Fruit fly (Drosophila melanogaster) whole organism, embryonic: ENCODE results near the gene IntS10.

Experiments
- CG11247 ChIP-seq: fragments of 200-800 bp; sonication (Bioruptor generic); IDR thresholded peaks from 2 replicates; pipeline ENCODE4 v1.3.6; 2022; ENCODE audit warnings: missing biosample characterization, missing genetic modification characterization
- CG12236 ChIP-seq: fragments of 200-800 bp; sonication (Bioruptor generic); optimal IDR thresholded peaks from 2 replicates; lab custom pipeline; 2016; ENCODE audit warnings: missing biosample characterization, missing genetic modification characterization
- CG17186 ChIP-seq: fragments of 200-800 bp; sonication (Bioruptor generic); optimal IDR thresholded peaks from 3 replicates; lab custom pipeline; 2017; ENCODE audit warnings: missing biosample characterization, missing genetic modification reagents, missing genetic modification characterization
- CG17568 ChIP-seq: fragments of 200-800 bp; sonication (Bioruptor generic); optimal IDR thresholded peaks from 2 replicates; lab custom pipeline; 2018; ENCODE audit warnings: missing biosample characterization, mild to moderate bottlenecking, missing genetic modification characterization, moderate library complexity
- CG18764 ChIP-seq: fragments of 200-800 bp; sonication (Bioruptor generic); optimal IDR thresholded peaks from 3 replicates; lab custom pipeline; 2016; ENCODE audit warnings: missing biosample characterization, missing genetic modification characterization
- CG34224 ChIP-seq: fragments of 200-800 bp; sonication (Bioruptor generic); IDR thresholded peaks from 3 replicates; pipeline ENCODE4 v1.3.6; 2022; ENCODE audit warnings: missing biosample characterization, missing genetic modification characterization; ENCODE audit not compliant: partially characterized antibody
- CG4404 ChIP-seq: fragments of 200-800 bp; sonication (Bioruptor generic); IDR thresholded peaks from 2 replicates; pipeline ENCODE4 v1.3.6; 2022; ENCODE audit warnings: missing biosample characterization, missing genetic modification characterization
- CG6254 ChIP-seq: fragments of 200-800 bp; sonication (Bioruptor generic); optimal IDR thresholded peaks from 3 replicates; lab custom pipeline; 2017; ENCODE audit warnings: mild to moderate bottlenecking, missing biosample characterization, missing genetic modification reagents, missing genetic modification characterization
- CG7357 ChIP-seq: fragments of 200-800 bp; sonication (Bioruptor generic); IDR thresholded peaks from 3 replicates; pipeline ENCODE4 v1.3.6; 2022; ENCODE audit warnings: missing biosample characterization, missing genetic modification characterization
- CG7745 ChIP-seq: fragments of 200-800 bp; sonication (Bioruptor generic); optimal IDR thresholded peaks from 2 replicates; lab custom pipeline; 2018; ENCODE audit warnings: missing biosample characterization, mild to moderate bottlenecking, missing genetic modification characterization, moderate library complexity
- CG7839 ChIP-seq: fragments of 200-800 bp; sonication (Bioruptor generic); optimal IDR thresholded peaks from 3 replicates; lab custom pipeline; 2018; ENCODE audit warnings: missing biosample characterization, mild to moderate bottlenecking, missing genetic modification characterization, moderate library complexity
- CG7963 ChIP-seq: fragments of 200-800 bp; sonication (Bioruptor generic); IDR thresholded peaks from 3 replicates; pipeline ENCODE4 v1.3.6; 2022; ENCODE audit warnings: missing biosample characterization, missing genetic modification characterization; ENCODE audit not compliant: partially characterized antibody
- CG7987 ChIP-seq: fragments of 200-800 bp; sonication (Bioruptor generic); optimal IDR thresholded peaks from 2 replicates; lab custom pipeline; 2018; ENCODE audit warnings: missing biosample characterization, mild to moderate bottlenecking, missing genetic modification characterization, moderate library complexity
- CG8388 ChIP-seq: fragments of 200-800 bp; sonication (Bioruptor generic); optimal IDR thresholded peaks from 2 replicates; lab custom pipeline; 2019; ENCODE audit warnings: missing biosample characterization, mild to moderate bottlenecking, missing genetic modification characterization, moderate library complexity
- CG8478 ChIP-seq: fragments of >200 bp; optimal IDR thresholded peaks from 2 replicates; lab custom pipeline; 2018
- CG8924 ChIP-seq: fragments of 200-800 bp; optimal IDR thresholded peaks from 3 replicates; lab custom pipeline; 2019; ENCODE audit warnings: missing biosample characterization, mild to moderate bottlenecking, missing genetic modification characterization, moderate library complexity
- CG9609 ChIP-seq: fragments of 200-800 bp; sonication (Bioruptor generic); optimal IDR thresholded peaks from 3 replicates; lab custom pipeline; 2016; ENCODE audit warnings: missing biosample characterization, missing genetic modification characterization
- Dad ChIP-seq: fragments of 200-800 bp; sonication (Bioruptor generic); optimal IDR thresholded peaks from 3 replicates; lab custom pipeline; 2016; ENCODE audit warnings: missing biosample characterization, missing genetic modification characterization
- Drgx ChIP-seq: fragments of 200-800 bp; sonication (Bioruptor generic); IDR thresholded peaks from 2 replicates; pipeline ENCODE4 v1.3.6; 2022; ENCODE audit warnings: missing biosample characterization, missing genetic modification characterization
- Ets97D ChIP-seq: fragments of 200-800 bp; sonication (Bioruptor generic); optimal IDR thresholded peaks from 3 replicates; lab custom pipeline; 2016; ENCODE audit warnings: missing biosample characterization, missing genetic modification characterization
- Fer2 ChIP-seq: fragments of 200-800 bp; sonication (Bioruptor generic); optimal IDR thresholded peaks from 2 replicates; lab custom pipeline; 2018; ENCODE audit warnings: missing biosample characterization, mild to moderate bottlenecking, missing genetic modification characterization, moderate library complexity
- HHEX ChIP-seq: fragments of 200-800 bp; sonication (Bioruptor generic); optimal IDR thresholded peaks from 3 replicates; lab custom pipeline; 2017; ENCODE audit warnings: missing biosample characterization, mild to moderate bottlenecking, missing genetic modification characterization, missing genetic modification reagents
- HLH3B ChIP-seq: fragments of 200-800 bp; sonication (Bioruptor generic); IDR thresholded peaks from 2 replicates; pipeline ENCODE4 v1.3.6; 2022; ENCODE audit warnings: missing biosample characterization, missing genetic modification characterization
- Hand ChIP-seq: fragments of 200-800 bp; sonication (Bioruptor generic); optimal IDR thresholded peaks from 2 replicates; lab custom pipeline; 2017; ENCODE audit warnings: mild to moderate bottlenecking, missing biosample characterization, missing genetic modification reagents, missing genetic modification characterization
- Hey ChIP-seq: fragments of 200-800 bp; sonication (Bioruptor generic); optimal IDR thresholded peaks from 3 replicates; lab custom pipeline; 2018; ENCODE audit warnings: missing biosample characterization, mild to moderate bottlenecking, missing genetic modification characterization
- Nf-YC ChIP-seq: fragments of 200-800 bp; optimal IDR thresholded peaks from 3 replicates; lab custom pipeline; 2019; ENCODE audit warnings: missing biosample characterization, mild to moderate bottlenecking, missing genetic modification characterization, moderate library complexity
- PHDP ChIP-seq: fragments of 200-800 bp; sonication (Bioruptor generic); optimal IDR thresholded peaks from 3 replicates; lab custom pipeline; 2018; ENCODE audit warnings: missing biosample characterization, mild to moderate bottlenecking, missing genetic modification characterization, moderate library complexity
- Scr ChIP-seq: fragments of 200-800 bp; sonication (Bioruptor generic); IDR thresholded peaks from 2 replicates; pipeline ENCODE4 v1.3.6; 2022; ENCODE audit warnings: missing biosample characterization, missing genetic modification characterization; ENCODE audit not compliant: partially characterized antibody
- Spps ChIP-seq: fragments of 200-800 bp; sonication (Bioruptor generic); optimal IDR thresholded peaks from 2 replicates; lab custom pipeline; 2018; ENCODE audit warnings: missing biosample characterization, mild to moderate bottlenecking, missing genetic modification characterization
- Ssrp ChIP-seq: fragments of 200-800 bp; sonication (Bioruptor generic); optimal IDR thresholded peaks from 2 replicates; lab custom pipeline; 2018; ENCODE audit warnings: missing biosample characterization, mild to moderate bottlenecking, missing genetic modification characterization, moderate library complexity
- Taf1 ChIP-seq: fragments of 200-800 bp; sonication (Bioruptor generic); IDR thresholded peaks from 2 replicates; pipeline ENCODE4 v1.3.6; 2022; ENCODE audit warnings: missing biosample characterization, missing genetic modification characterization
- Xrp1 ChIP-seq: fragments of 200-800 bp; sonication (Bioruptor generic); IDR thresholded peaks from 2 replicates; pipeline ENCODE4 v1.3.6; 2022; ENCODE audit warnings: missing biosample characterization, missing genetic modification characterization
- al ChIP-seq: fragments of 200-800 bp; sonication (Bioruptor generic); IDR thresholded peaks from 2 replicates; pipeline ENCODE4 v1.3.6; 2022; ENCODE audit warnings: missing biosample characterization, missing genetic modification characterization
- bigmax ChIP-seq: fragments of 200-800 bp; sonication (Bioruptor generic); optimal IDR thresholded peaks from 2 replicates; lab custom pipeline; 2018; ENCODE audit warnings: missing biosample characterization, mild to moderate bottlenecking, missing genetic modification characterization
- cato ChIP-seq: fragments of 200-800 bp; sonication (Bioruptor generic); optimal IDR thresholded peaks from 2 replicates; lab custom pipeline; 2016; ENCODE audit warnings: missing biosample characterization, missing genetic modification characterization, borderline replicate concordance
- chif ChIP-seq, 2 experiments: fragments of 200-800 bp; sonication (Bioruptor generic); optimal IDR thresholded peaks; 3 replicates each; lab custom pipeline; 2016; ENCODE audit warnings: missing biosample characterization in 2 of 2, missing genetic modification characterization in 2 of 2
- esg ChIP-seq: fragments of 200-800 bp; sonication (Bioruptor generic); conservative IDR thresholded peaks from 2 replicates; pipeline ENCODE4 v1.3.6; 2022; ENCODE audit warnings: missing biosample characterization, missing genetic modification characterization
- fru ChIP-seq: fragments of >200 bp; optimal IDR thresholded peaks from 2 replicates; lab custom pipeline; 2017
- grn ChIP-seq: fragments of 200-800 bp; sonication (Bioruptor generic); optimal IDR thresholded peaks from 3 replicates; lab custom pipeline; 2017; ENCODE audit warnings: missing biosample characterization, missing genetic modification characterization
- gsb-n ChIP-seq: fragments of 200-800 bp; sonication (Bioruptor generic); optimal IDR thresholded peaks from 3 replicates; lab custom pipeline; 2018; ENCODE audit warnings: missing biosample characterization, mild to moderate bottlenecking, missing genetic modification characterization
- lilli ChIP-seq: fragments of 200-800 bp; sonication (Bioruptor generic); optimal IDR thresholded peaks from 3 replicates; lab custom pipeline; 2016; ENCODE audit warnings: missing biosample characterization, missing genetic modification characterization
- nom ChIP-seq: fragments of 200-800 bp; sonication (Bioruptor generic); optimal IDR thresholded peaks from 2 replicates; lab custom pipeline; 2017; ENCODE audit warnings: missing biosample characterization, missing genetic modification characterization, mild to moderate bottlenecking, moderate library complexity, missing genetic modification reagents
- otp ChIP-seq: fragments of 200-800 bp; sonication (Bioruptor generic); IDR thresholded peaks from 3 replicates; pipeline ENCODE4, ENCODE4 v1.3.6; 2022; ENCODE audit warnings: missing biosample characterization, missing genetic modification characterization
- p53 ChIP-seq: fragments of 200-800 bp; sonication (Bioruptor generic); optimal IDR thresholded peaks from 2 replicates; lab custom pipeline; 2016; ENCODE audit warnings: missing biosample characterization, missing genetic modification characterization
- pfk ChIP-seq: fragments of 200-800 bp; sonication (Bioruptor generic); optimal IDR thresholded peaks from 2 replicates; lab custom pipeline; 2018; ENCODE audit warnings: missing biosample characterization, mild to moderate bottlenecking, missing genetic modification characterization, moderate library complexity
- sens-2 ChIP-seq: fragments of 200-800 bp; sonication (Bioruptor generic); IDR thresholded peaks from 2 replicates; pipeline ENCODE4 v1.3.6; 2022; ENCODE audit warnings: missing biosample characterization, missing genetic modification characterization
- slou ChIP-seq: fragments of 200-800 bp; sonication (Bioruptor generic); optimal IDR thresholded peaks from 3 replicates; lab custom pipeline; 2016; ENCODE audit warnings: missing biosample characterization, missing genetic modification characterization
- sqz ChIP-seq: fragments of 200-800 bp; sonication (Bioruptor generic); optimal IDR thresholded peaks from 3 replicates; lab custom pipeline; 2018; ENCODE audit warnings: missing biosample characterization, mild to moderate bottlenecking, missing genetic modification characterization
- tll ChIP-seq, 2 experiments: fragments of 200-800 bp in 1 of 2; fragments of >200 bp in 1 of 2; sonication (Bioruptor generic) in 1 of 2; optimal IDR thresholded peaks; 2 replicates each; lab custom pipeline; 2017 to 2019; ENCODE audit warnings: missing biosample characterization in 2 of 2, missing genetic modification characterization in 2 of 2, mild to moderate bottlenecking in 1 of 2, moderate library complexity in 1 of 2
- toy ChIP-seq: fragments of 200-800 bp; sonication (Bioruptor generic); IDR thresholded peaks from 2 replicates; pipeline ENCODE4 v1.3.6; 2022; ENCODE audit warnings: missing biosample characterization, missing genetic modification characterization
- wdn ChIP-seq: fragments of 200-800 bp; sonication (Bioruptor generic); IDR thresholded peaks from 2 replicates; pipeline ENCODE4 v1.3.6; 2022; ENCODE audit warnings: missing biosample characterization, missing genetic modification characterization

IntS10 gene

dm6 chr3L:3787595-3788151 is 18.8 kb upstream of the IntS10 start (continued):
- TF ChIP-seq CG8924 (tag; lab: Kevin White, UChicago), result peak; percentile 92
- TF ChIP-seq Xrp1 (GFP tag; lab: Robert Waterston, UW), result no peak
- no peak for TF ChIP-seq Ssrp
- no peak for TF ChIP-seq CG9609
- TF ChIP-seq esg (GFP tag; lab: Robert Waterston, UW), result no peak
- TF ChIP-seq nom, result peak; percentile 64
- TF ChIP-seq wdn (GFP tag; lab: Robert Waterston, UW), result 0 out of 2 replicates have a peak, but pooled peaks have one; percentile 14
- TF ChIP-seq CG18764 (GFP tag; lab: Kevin White, UChicago), result no peak
- no peak for TF ChIP-seq Taf1 (GFP tag; lab: Robert Waterston, UW)
- TF ChIP-seq CG34224, result peak; percentile 36; the same call in 2 of the 3 replicates
- TF ChIP-seq CG7839 (tag; lab: Kevin White, UChicago), result peak; percentile 3
- no peak for TF ChIP-seq CG7963
- no peak for TF ChIP-seq CG8478
- peak; percentile 51 for TF ChIP-seq CG17186 (GFP tag; lab: Kevin White, UChicago)
- TF ChIP-seq grn (GFP tag; lab: Kevin White, UChicago), result peak; percentile 27
- TF ChIP-seq Drgx (GFP tag; lab: Robert Waterston, UW), result 0 out of 2 replicates have a peak, but pooled peaks have one; percentile 23
- TF ChIP-seq HLH3B (GFP tag; lab: Robert Waterston, UW), result no peak
- TF ChIP-seq sens-2 (GFP tag; lab: Robert Waterston, UW), result no peak
- TF ChIP-seq CG17568 (GFP tag; lab: Kevin White, UChicago), result peak; percentile 65
- TF ChIP-seq PHDP (tag; lab: Kevin White, UChicago), result peak; percentile 43
- TF ChIP-seq gsb-n (tag; lab: Kevin White, UChicago), result peak; percentile 24
- TF ChIP-seq chif (GFP tag; optimal IDR thresholded peaks at IDR 0.05; lab: Kevin White, UChicago), result no peak
- no peak for TF ChIP-seq CG11247
- TF ChIP-seq CG6254 (GFP tag; lab: Kevin White, UChicago), result peak; percentile 32
- no peak for TF ChIP-seq p53 (GFP tag; lab: Kevin White, UChicago)
- no peak for TF ChIP-seq Scr (GFP tag; lab: Robert Waterston, UW)
- no peak for TF ChIP-seq cato (GFP tag; lab: Kevin White, UChicago)
- TF ChIP-seq toy, result no peak
- TF ChIP-seq Fer2 (tag; lab: Kevin White, UChicago), result no peak
- peak; percentile 22 for TF ChIP-seq Nf-YC
- TF ChIP-seq bigmax, result no peak
- peak; percentile 70 for TF ChIP-seq Ets97D (GFP tag; lab: Kevin White, UChicago)
- no peak for TF ChIP-seq CG7745
- peak in 1 of 2 experiments; percentile 19 for TF ChIP-seq tll (GFP tag; optimal IDR thresholded peaks at IDR 0.05; lab: Kevin White, UChicago)
- TF ChIP-seq CG4404 (GFP tag; lab: Robert Waterston, UW), result no peak
- no peak for TF ChIP-seq pfk (GFP tag; lab: Kevin White, UChicago)
- TF ChIP-seq Hand (GFP tag; lab: Kevin White, UChicago), result no peak
- peak; percentile 11 for TF ChIP-seq Spps
- TF ChIP-seq HHEX (GFP tag; lab: Kevin White, UChicago), result no peak
- TF ChIP-seq CG7357 (GFP tag; lab: Robert Waterston, UW), result no peak
- no peak for TF ChIP-seq CG8388
- TF ChIP-seq Hey (tag; lab: Kevin White, UChicago), result no peak
- TF ChIP-seq lilli (GFP tag; lab: Kevin White, UChicago), result no peak
- peak; percentile 98 for TF ChIP-seq sqz (GFP tag; lab: Kevin White, UChicago)
- TF ChIP-seq al (GFP tag; lab: Robert Waterston, UW), result no peak
- no peak for TF ChIP-seq slou (GFP tag; lab: Kevin White, UChicago)
- no peak for TF ChIP-seq CG7987 (GFP tag; lab: Kevin White, UChicago)
- TF ChIP-seq Dad (GFP tag; lab: Kevin White, UChicago), result no peak
- TF ChIP-seq otp, result no peak
- TF ChIP-seq CG12236 (GFP tag; lab: Kevin White, UChicago), result no peak
- no peak for TF ChIP-seq fru
